Worm (Caenorhabditis elegans) whole organism, L4 larva: Measurements from ENCODE around the gene fbxa-45.

Source experiments
- ceh-20 ChIP-seq: fragments of 200-800 bp; sonication (Bioruptor generic); IDR thresholded peaks from 2 replicates; pipeline ENCODE4 v1.3.6; 2022; ENCODE audit warnings: missing genetic modification reagents, missing genetic modification characterization, missing compliant biosample characterization
- ceh-82 ChIP-seq: sonication (generic microtip); optimal IDR thresholded peaks from 2 replicates; lab custom pipeline; 2017; ENCODE audit warnings: missing biosample characterization, missing genetic modification characterization
- ces-1 ChIP-seq: fragments of 150-350 bp; sonication (generic microtip); optimal IDR thresholded peaks from 4 replicates; lab custom pipeline; 2014; ENCODE audit warnings: missing biosample characterization, missing genetic modification reagents, missing genetic modification characterization
- fos-1 ChIP-seq: fragments of 150-350 bp; optimal IDR thresholded peaks from 2 replicates; lab custom pipeline; 2014; ENCODE audit warnings: missing biosample characterization, missing genetic modification characterization
- lin-15B ChIP-seq: fragments of 150-350 bp; sonication (generic microtip); optimal IDR thresholded peaks from 3 replicates; lab custom pipeline; 2014; ENCODE audit warnings: missing biosample characterization, missing genetic modification characterization
- lir-3 ChIP-seq: sonication (generic microtip); optimal IDR thresholded peaks from 2 replicates; lab custom pipeline; 2016; ENCODE audit warnings: mild to moderate bottlenecking, missing genetic modification characterization, missing compliant biosample characterization
- nhr-6 ChIP-seq: fragments of 150-350 bp; optimal IDR thresholded peaks from 2 replicates; lab custom pipeline; 2014; ENCODE audit warnings: missing biosample characterization, missing genetic modification characterization
- pha-4 ChIP-seq, 2 experiments: fragments of 150-350 bp in 1 of 2; fragments of 200-800 bp in 1 of 2; sonication (Bioruptor generic) in 1 of 2; IDR thresholded peaks in 1 of 2; optimal IDR thresholded peaks in 1 of 2; 2 replicates each; pipeline versions ENCODE4 v1.3.6 to Lab custom; 2014 to 2022; ENCODE audit warnings: missing genetic modification characterization in 2 of 2, missing genetic modification reagents in 2 of 2, missing biosample characterization in 1 of 2, missing compliant biosample characterization in 1 of 2
- spr-1 ChIP-seq: sonication (generic microtip); optimal IDR thresholded peaks from 2 replicates; lab custom pipeline; 2016; ENCODE audit warnings: mild to moderate bottlenecking, missing genetic modification characterization, missing compliant biosample characterization
- unc-62 ChIP-seq, 3 experiments: fragments of 150-350 bp in 1 of 3; sonication (generic microtip); optimal IDR thresholded peaks in 2 of 3; peaks in 1 of 3; 1 replicate in 1 of 3; 2 replicates in 2 of 3; lab custom pipeline; 2014 to 2017; ENCODE audit warnings: missing biosample characterization in 3 of 3, missing genetic modification characterization in 3 of 3, missing genetic modification reagents in 3 of 3, missing genotype in 1 of 3
- zag-1 ChIP-seq: fragments of 150-350 bp; optimal IDR thresholded peaks from 2 replicates; lab custom pipeline; 2014; ENCODE audit warnings: missing biosample characterization, missing genetic modification characterization

DNA sequence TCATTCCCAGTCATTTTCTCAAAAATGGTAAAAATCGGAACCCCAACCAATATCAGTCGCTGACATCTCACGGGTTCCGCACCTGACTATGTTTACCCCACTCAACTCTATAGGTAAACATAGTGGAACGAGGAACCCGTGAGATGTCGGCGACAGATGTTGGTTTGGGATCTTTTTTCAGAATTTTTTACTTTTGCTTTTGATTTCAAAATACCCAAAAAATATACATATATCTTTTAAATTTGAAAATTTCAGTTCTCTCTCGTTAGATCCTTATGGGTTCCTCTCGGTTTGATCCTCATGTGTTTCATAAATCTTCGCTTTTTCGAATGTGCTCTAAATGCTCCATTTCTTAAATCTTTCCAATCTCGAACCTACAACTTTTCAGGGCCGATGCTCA is 25.6 kb downstream of the fbxa-45 start, which contains the start of gene srw-23:
- TF ChIP-seq fos-1 (tag; lab: Kevin White, UChicago) (no peak), ceh-20 (GFP tag; lab: Robert Waterston, UW) (no peak), lin-15B (tag; lab: Kevin White, UChicago) (no peak), spr-1 (tag; lab: Kevin White, UChicago) (no peak), ces-1 (GFP tag; lab: Kevin White, UChicago) (no peak), unc-62 (GFP tag; optimal IDR thresholded peaks at IDR 0.05 in 1 of 2; lab: Kevin White, UChicago) (peak in 1 of 2 experiments; percentile 28), unc-62 (tag; optimal IDR thresholded peaks at IDR 0.05; lab: Kevin White, UChicago) (no peak), pha-4 (GFP tag; IDR thresholded peaks at IDR 0.05; lab: Robert Waterston, UW) (no peak), pha-4 (tag; optimal IDR thresholded peaks at IDR 0.05; lab: Kevin White, UChicago) (no peak), nhr-6 (tag; lab: Kevin White, UChicago) (no peak), ceh-82 (tag; lab: Kevin White, UChicago) (no peak), lir-3 (tag; lab: Kevin White, UChicago) (no peak), zag-1 (tag; lab: Kevin White, UChicago) (no peak)
